Worm (Caenorhabditis elegans) whole organism, early embryonic: ENCODE results near the gene ZC443.4.

Source experiments
- B0310.2 ChIP-seq: sonication (generic microtip); optimal IDR thresholded peaks from 2 replicates; lab custom pipeline; 2016; ENCODE audit warnings: mild to moderate bottlenecking, missing genetic modification characterization, missing compliant biosample characterization
- F13C5.2 ChIP-seq: sonication (generic microtip); optimal IDR thresholded peaks from 2 replicates; lab custom pipeline; 2017; ENCODE audit warnings: mild to moderate bottlenecking, missing genetic modification characterization, inconsistent platforms, missing compliant biosample characterization
- aly-1 ChIP-seq: sonication (generic microtip); optimal IDR thresholded peaks from 2 replicates; lab custom pipeline; 2016; ENCODE audit warnings: missing genetic modification characterization, missing compliant biosample characterization
- ama-1 ChIP-seq: fragments of 150-350 bp; optimal IDR thresholded peaks from 2 replicates; lab custom pipeline; 2014
- ceh-13 ChIP-seq: fragments of 200-800 bp; sonication (Bioruptor generic); optimal IDR thresholded peaks from 2 replicates; lab custom pipeline; 2018; ENCODE audit warnings: mild to moderate bottlenecking, missing genetic modification characterization, missing compliant biosample characterization
- ceh-36 ChIP-seq: sonication (generic microtip); optimal IDR thresholded peaks from 2 replicates; lab custom pipeline; 2016; ENCODE audit warnings: missing genetic modification characterization, inconsistent platforms, missing compliant biosample characterization
- ets-7 ChIP-seq: sonication (generic microtip); optimal IDR thresholded peaks from 2 replicates; lab custom pipeline; 2016; ENCODE audit warnings: missing genotype, missing genetic modification characterization, missing compliant biosample characterization
- flt-1 ChIP-seq: fragments of 200-800 bp; sonication (Bioruptor generic); IDR thresholded peaks from 2 replicates; pipeline ENCODE4 v1.3.6; 2022; ENCODE audit warnings: missing genetic modification characterization, missing compliant biosample characterization
- hmbx-1 ChIP-seq: sonication (generic microtip); optimal IDR thresholded peaks from 2 replicates; lab custom pipeline; 2016; ENCODE audit warnings: mild to moderate bottlenecking, missing genetic modification characterization, missing compliant biosample characterization
- hmg-4 ChIP-seq: fragments of 200-800 bp; sonication (Bioruptor generic); optimal IDR thresholded peaks from 2 replicates; lab custom pipeline; 2018; ENCODE audit warnings: mild to moderate bottlenecking, missing genetic modification characterization, missing compliant biosample characterization
- hnd-1 ChIP-seq: sonication (generic microtip); optimal IDR thresholded peaks from 2 replicates; lab custom pipeline; 2016; ENCODE audit warnings: missing genetic modification characterization, missing compliant biosample characterization
- pes-1 ChIP-seq: fragments of 200-800 bp; sonication (Bioruptor generic); IDR thresholded peaks from 2 replicates; pipeline ENCODE4 v1.3.6; 2022; ENCODE audit warnings: missing genetic modification reagents, missing genetic modification characterization, missing compliant biosample characterization
- scrt-1 ChIP-seq: fragments of 200-800 bp; sonication (Bioruptor generic); IDR thresholded peaks from 2 replicates; pipeline ENCODE4 v1.3.6; 2022; ENCODE audit warnings: missing genetic modification characterization, missing compliant biosample characterization
- sea-1 ChIP-seq: fragments of 200-800 bp; sonication (Bioruptor generic); conservative IDR thresholded peaks from 2 replicates; pipeline ENCODE4 v1.3.6; 2022; ENCODE audit warnings: missing genetic modification characterization, missing compliant biosample characterization
- tbx-11 ChIP-seq: fragments of 200-800 bp; sonication (Bioruptor generic); IDR thresholded peaks from 2 replicates; pipeline ENCODE4 v1.3.6; 2022; ENCODE audit warnings: missing genetic modification characterization, missing compliant biosample characterization
- tbx-37 ChIP-seq: fragments of 200-800 bp; sonication (Bioruptor generic); conservative IDR thresholded peaks from 2 replicates; pipeline ENCODE4 v1.3.6; 2022; ENCODE audit warnings: missing genetic modification reagents, missing genetic modification characterization, missing compliant biosample characterization
- tra-4 ChIP-seq: sonication (generic microtip); optimal IDR thresholded peaks from 2 replicates; lab custom pipeline; 2017; ENCODE audit warnings: missing genetic modification characterization, missing compliant biosample characterization

ZC443.4 gene

DNA sequence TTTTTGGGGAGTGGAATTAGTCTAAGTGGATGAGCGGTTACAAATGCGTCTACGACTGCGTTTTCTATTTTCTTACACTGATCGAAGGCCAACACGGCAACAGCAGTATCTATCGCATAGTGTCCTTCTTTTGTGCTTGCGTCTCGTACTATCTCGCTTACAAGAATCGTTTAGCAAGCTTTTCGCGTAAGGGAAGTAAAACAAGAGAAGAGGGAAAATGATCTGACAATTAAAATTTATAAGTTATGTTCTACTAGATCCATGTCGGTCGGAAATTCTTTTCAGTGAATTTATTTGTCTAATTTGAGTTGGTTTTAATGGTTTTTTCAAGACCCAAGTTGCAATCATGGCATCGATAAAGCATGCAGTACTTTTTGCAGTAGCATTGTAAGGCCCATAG, 32.7 kb downstream of the ZC443.4 start, which contains the start of gene fkb-4:
TSS of gene fkb-4 (minus strand) at position 101 of the 400 bp plus-strand sequence.
- TF ChIP-seq ceh-13 (GFP tag; lab: Kevin White, UChicago) (no peak), flt-1 (GFP tag; lab: Robert Waterston, UW) (no peak), pes-1 (GFP tag; lab: Robert Waterston, UW) (no peak), ets-7 (tag; lab: Kevin White, UChicago) (no peak), tra-4 (tag; lab: Kevin White, UChicago) (no peak), B0310.2 (no peak), aly-1 (tag; lab: Kevin White, UChicago) (no peak), tbx-11 (no peak), sea-1 (GFP tag; lab: Robert Waterston, UW) (no peak), hmg-4 (no peak), scrt-1 (GFP tag; lab: Robert Waterston, UW) (no peak), hmbx-1 (tag; lab: Kevin White, UChicago) (no peak)

DNA sequence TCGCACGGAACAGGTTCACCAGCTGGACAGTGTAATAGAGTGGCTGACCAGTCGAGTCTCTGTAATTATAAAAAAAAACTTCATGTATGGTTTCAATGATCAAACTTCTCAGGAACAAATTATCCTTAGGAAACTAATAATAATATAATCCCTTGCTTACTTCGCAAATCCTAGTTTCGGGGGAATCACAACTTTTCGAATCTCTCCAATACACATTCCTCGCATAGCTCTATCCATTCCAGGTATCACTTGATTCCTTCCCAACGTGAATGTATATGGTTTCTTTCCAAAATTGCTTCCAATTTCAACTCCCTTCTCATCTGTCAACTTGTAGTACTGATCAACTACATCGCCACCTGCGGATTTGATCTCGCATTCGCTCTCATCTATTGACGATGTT, 33.3 kb downstream of the ZC443.4 start:
- TF ChIP-seq hmg-4 (no peak), ceh-13 (GFP tag; lab: Kevin White, UChicago) (no peak), aly-1 (tag; lab: Kevin White, UChicago) (no peak), ama-1 (lab: Kevin White, UChicago) (no peak), hnd-1 (tag; lab: Kevin White, UChicago) (no peak), B0310.2 (no peak), tra-4 (tag; lab: Kevin White, UChicago) (no peak), pes-1 (GFP tag; lab: Robert Waterston, UW) (no peak), tbx-37 (GFP tag; lab: Robert Waterston, UW) (no peak), flt-1 (GFP tag; lab: Robert Waterston, UW) (no peak), ets-7 (tag; lab: Kevin White, UChicago) (no peak), F13C5.2 (no peak)

DNA sequence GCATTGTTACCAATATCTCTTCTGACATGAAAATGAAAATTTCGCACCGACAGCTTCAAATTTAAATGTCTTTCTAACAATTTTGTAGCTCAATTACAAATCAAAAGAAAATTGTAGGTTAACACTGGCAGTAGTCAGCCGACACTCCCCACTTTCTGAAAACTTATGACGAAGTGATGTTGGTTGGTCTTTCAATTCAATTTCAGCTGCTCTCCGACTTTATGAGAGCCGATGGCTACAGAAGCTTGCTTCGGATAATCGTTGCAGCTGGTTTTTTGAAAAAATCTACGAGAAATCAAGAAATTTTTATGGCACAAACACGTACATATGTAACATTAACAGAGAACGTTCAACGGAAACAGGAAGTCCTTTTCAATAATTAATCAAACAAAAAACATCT, 34.8 kb downstream of the ZC443.4 start, which contains the start of gene sre-20:
TSS of gene sre-20 (minus strand) at position 101 of the 400 bp plus-strand sequence.
- TF ChIP-seq ceh-36 (tag; lab: Kevin White, UChicago) (no peak), F13C5.2 (no peak), tbx-37 (GFP tag; lab: Robert Waterston, UW) (no peak), tbx-11 (no peak), scrt-1 (GFP tag; lab: Robert Waterston, UW) (no peak), B0310.2 (no peak), pes-1 (GFP tag; lab: Robert Waterston, UW) (no peak)

DNA sequence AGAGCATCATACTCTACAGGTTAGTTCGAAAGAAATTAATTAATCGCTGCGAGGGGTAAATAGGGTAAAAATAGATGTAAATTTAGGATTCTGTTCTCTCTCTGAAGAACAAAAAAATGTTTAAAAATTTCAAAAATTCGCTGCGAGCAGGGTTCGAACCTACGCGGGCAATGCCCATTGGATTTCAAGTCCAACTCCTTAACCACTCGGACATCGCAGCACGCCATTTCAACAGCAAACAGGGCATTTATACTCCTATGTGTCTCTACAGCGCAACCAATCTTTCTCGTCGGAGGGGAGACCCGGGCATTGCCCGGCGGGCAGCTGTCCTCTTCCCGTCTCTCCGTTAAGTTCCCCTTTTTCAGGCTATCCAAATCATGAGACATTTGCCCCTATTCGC, 39.4 kb downstream of the ZC443.4 start:
- TF ChIP-seq sea-1 (GFP tag; lab: Robert Waterston, UW) (peak; percentile 98), ceh-36 (tag; lab: Kevin White, UChicago) (peak; percentile 93), hnd-1 (tag; lab: Kevin White, UChicago) (peak; percentile 88), flt-1 (GFP tag; lab: Robert Waterston, UW) (peak; percentile 97), ama-1 (lab: Kevin White, UChicago) (no peak), hmbx-1 (tag; lab: Kevin White, UChicago) (peak; percentile 80), B0310.2 (peak; percentile 90), scrt-1 (GFP tag; lab: Robert Waterston, UW) (peak; percentile 98), ets-7 (tag; lab: Kevin White, UChicago) (peak; percentile 77), tbx-11 (peak; percentile 95), tbx-37 (GFP tag; lab: Robert Waterston, UW) (peak; percentile 94), aly-1 (tag; lab: Kevin White, UChicago) (peak; percentile 90), pes-1 (GFP tag; lab: Robert Waterston, UW) (peak; percentile 97), ceh-13 (GFP tag; lab: Kevin White, UChicago) (peak; percentile 85), F13C5.2 (peak; percentile 88), tra-4 (tag; lab: Kevin White, UChicago) (peak; percentile 74), hmg-4 (peak; percentile 94)

DNA sequence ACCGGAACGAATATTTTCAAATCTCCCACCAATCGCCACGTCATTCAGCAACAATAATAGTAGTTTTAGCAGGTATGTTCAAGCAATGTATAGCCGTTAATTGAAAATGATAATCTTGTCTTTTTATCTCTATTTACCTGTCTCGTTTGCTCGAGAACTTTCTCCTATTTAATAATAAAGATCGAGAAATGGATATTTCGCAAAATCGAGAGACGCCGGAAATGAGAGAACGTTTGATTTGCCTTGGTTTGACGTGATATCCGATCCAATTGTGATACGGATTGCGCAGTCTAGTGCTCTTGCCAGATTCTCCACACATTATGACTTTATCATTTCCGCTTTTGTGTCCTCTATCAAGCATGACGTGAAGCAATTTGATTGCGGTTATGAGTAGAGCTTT, 45.8 kb downstream of the ZC443.4 start:
- TF ChIP-seq ceh-13 (GFP tag; lab: Kevin White, UChicago) (no peak), hmg-4 (no peak), sea-1 (GFP tag; lab: Robert Waterston, UW) (no peak), F13C5.2 (no peak), tra-4 (tag; lab: Kevin White, UChicago) (no peak), B0310.2 (no peak), tbx-11 (no peak), tbx-37 (GFP tag; lab: Robert Waterston, UW) (no peak), aly-1 (tag; lab: Kevin White, UChicago) (no peak), pes-1 (GFP tag; lab: Robert Waterston, UW) (no peak), ceh-36 (tag; lab: Kevin White, UChicago) (no peak), hmbx-1 (tag; lab: Kevin White, UChicago) (no peak), ama-1 (lab: Kevin White, UChicago) (no peak), ets-7 (tag; lab: Kevin White, UChicago) (no peak)

DNA sequence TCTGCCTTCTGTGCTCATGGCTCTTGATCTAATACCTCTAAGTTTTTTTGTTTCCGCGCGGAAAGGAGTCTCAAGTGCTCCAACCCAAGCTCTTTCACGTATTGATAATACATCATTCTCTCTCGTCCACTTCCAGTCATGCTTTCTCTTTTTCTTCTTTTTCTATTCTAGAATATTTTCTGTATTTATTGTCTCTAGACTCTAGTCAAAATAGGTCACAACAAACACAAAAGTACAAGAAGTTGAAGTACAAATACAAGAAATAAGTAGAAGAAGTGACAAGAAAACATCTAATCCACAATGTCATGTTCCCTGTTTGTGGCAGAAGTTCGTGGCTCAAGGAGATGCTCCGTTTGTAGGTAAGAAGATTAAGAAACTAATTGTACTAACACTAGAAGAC, 46.5 kb downstream of the ZC443.4 start, which contains the start of gene ZC455.1:
TSS of gene ZC455.1 (plus strand) at position 301 of the 400 bp plus-strand sequence.
- no peak for TF ChIP-seq tbx-37 (GFP tag; lab: Robert Waterston, UW)
- no peak for TF ChIP-seq hnd-1 (tag; lab: Kevin White, UChicago)
- no peak for TF ChIP-seq flt-1 (GFP tag; lab: Robert Waterston, UW)
- TF ChIP-seq F13C5.2, result no peak
- TF ChIP-seq B0310.2, result no peak
- TF ChIP-seq scrt-1 (GFP tag; lab: Robert Waterston, UW), result no peak
- TF ChIP-seq ceh-36 (tag; lab: Kevin White, UChicago), result no peak
- no peak for TF ChIP-seq ceh-13 (GFP tag; lab: Kevin White, UChicago)
- no peak for TF ChIP-seq tra-4 (tag; lab: Kevin White, UChicago)
- TF ChIP-seq aly-1 (tag; lab: Kevin White, UChicago), result no peak
- no peak for TF ChIP-seq ets-7 (tag; lab: Kevin White, UChicago)
- TF ChIP-seq hmbx-1 (tag; lab: Kevin White, UChicago), result no peak
- no peak for TF ChIP-seq sea-1 (GFP tag; lab: Robert Waterston, UW)
- TF ChIP-seq ama-1 (lab: Kevin White, UChicago), result no peak
- no peak for TF ChIP-seq tbx-11
- no peak for TF ChIP-seq pes-1 (GFP tag; lab: Robert Waterston, UW)
- no peak for TF ChIP-seq hmg-4

DNA sequence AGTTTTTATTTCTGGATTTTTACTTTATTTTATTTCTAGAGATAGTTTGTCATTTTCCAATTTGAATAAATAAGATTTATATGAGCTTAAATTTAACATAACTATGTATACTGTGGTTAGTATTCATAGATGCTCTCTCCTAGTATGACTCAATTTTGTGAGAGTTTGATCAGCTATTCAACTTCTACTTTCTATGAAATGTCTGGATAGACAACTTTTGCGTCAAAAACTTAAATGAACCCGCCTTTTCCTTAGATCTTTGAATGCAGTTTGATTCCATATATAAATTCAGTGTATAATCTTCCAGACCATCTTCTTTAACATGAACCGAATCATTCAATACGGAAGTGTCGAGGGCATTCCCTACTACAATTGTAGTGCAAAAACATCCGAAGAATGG, 50.7 kb downstream of the ZC443.4 start, which contains the start of gene srt-43:
TSS of gene srt-43 (plus strand) at position 301 of the 400 bp plus-strand sequence.
- TF ChIP-seq B0310.2 (no peak), sea-1 (GFP tag; lab: Robert Waterston, UW) (no peak), tbx-11 (no peak), flt-1 (GFP tag; lab: Robert Waterston, UW) (no peak), hmg-4 (no peak), tra-4 (tag; lab: Kevin White, UChicago) (no peak), pes-1 (GFP tag; lab: Robert Waterston, UW) (no peak), hnd-1 (tag; lab: Kevin White, UChicago) (no peak), F13C5.2 (no peak), ets-7 (tag; lab: Kevin White, UChicago) (no peak), ceh-36 (tag; lab: Kevin White, UChicago) (no peak), ama-1 (lab: Kevin White, UChicago) (no peak)
